Worm (Caenorhabditis elegans): Measurements from ENCODE around the gene F45F2.11.

Gene F45F2.11

ce11 chrV:8500348-8500747 lies 20.3 kb downstream of the F45F2.11 start (continued):
- TF ChIP-seq grh-1 (GFP tag; IDR thresholded peaks at IDR 0.05) (peak; percentile 89), skn-1 (tag; optimal IDR thresholded peaks at IDR 0.05) (peak; percentile 62), nhr-85 (tag) (peak; percentile 95), unc-98 (GFP tag; IDR thresholded peaks at IDR 0.05) (peak; percentile 75), ceh-8 (GFP tag; optimal IDR thresholded peaks at IDR 0.05) (peak; percentile 96), hlh-17 (GFP tag; optimal IDR thresholded peaks at IDR 0.05; ENCODE audit: borderline replicate concordance) (peak; percentile 69), nhr-76 (tag; optimal IDR thresholded peaks at IDR 0.05) (peak; percentile 95), lin-14 (GFP tag; optimal IDR thresholded peaks at IDR 0.05) (peak; percentile 85), rnt-1 (tag; optimal IDR thresholded peaks at IDR 0.05) (peak; percentile 97)

DNA sequence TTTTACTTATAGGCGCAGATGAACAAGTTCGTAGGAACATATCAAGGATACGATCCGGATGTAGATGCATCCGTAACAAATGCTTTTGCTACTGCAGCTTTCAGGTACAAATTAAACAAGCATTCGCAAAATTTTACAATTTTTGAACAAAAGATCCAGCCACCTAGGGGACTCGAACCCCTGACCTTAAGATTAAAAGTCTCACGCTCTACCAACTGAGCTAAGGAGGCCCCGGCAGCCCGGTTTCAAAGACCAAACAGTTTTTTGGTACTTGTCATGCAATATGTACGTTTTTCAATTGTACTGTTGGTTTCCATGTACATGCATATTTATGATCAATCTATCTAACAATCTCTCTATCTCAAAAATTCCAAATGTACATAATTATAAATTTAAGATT lies 21.3 kb downstream of the F45F2.11 start:
- TF ChIP-seq nhr-28 (tag; optimal IDR thresholded peaks at IDR 0.05) (no peak), ceh-90 (tag; optimal IDR thresholded peaks at IDR 0.05) (no peak), alr-1 (tag; optimal IDR thresholded peaks at IDR 0.05; ENCODE audit: borderline replicate concordance) (no peak), lsy-2 (tag; optimal IDR thresholded peaks at IDR 0.05) (no peak), C16A3.4 (tag; optimal IDR thresholded peaks at IDR 0.05) (no peak), efl-1 (optimal IDR thresholded peaks at IDR 0.05) (no peak), efl-1 (GFP tag; optimal IDR thresholded peaks at IDR 0.05 in 1 of 2) (no peak), tbx-2 (tag; optimal IDR thresholded peaks at IDR 0.05) (no peak), ama-1 (optimal IDR thresholded peaks at IDR 0.05) (no peak), nhr-47 (tag; optimal IDR thresholded peaks at IDR 0.05) (no peak), C34B4.2 (tag; optimal IDR thresholded peaks at IDR 0.05) (no peak), lin-15B (tag; optimal IDR thresholded peaks at IDR 0.05) (no peak), egl-13 (tag; optimal IDR thresholded peaks at IDR 0.05) (no peak), sup-37 (GFP tag; optimal IDR thresholded peaks at IDR 0.05) (no peak), hlh-4 (tag; optimal IDR thresholded peaks at IDR 0.05) (no peak), tlp-1 (tag; optimal IDR thresholded peaks at IDR 0.05) (no peak), elt-3 (tag; optimal IDR thresholded peaks at IDR 0.05) (no peak), mef-2 (tag; optimal IDR thresholded peaks at IDR 0.05) (no peak)

DNA sequence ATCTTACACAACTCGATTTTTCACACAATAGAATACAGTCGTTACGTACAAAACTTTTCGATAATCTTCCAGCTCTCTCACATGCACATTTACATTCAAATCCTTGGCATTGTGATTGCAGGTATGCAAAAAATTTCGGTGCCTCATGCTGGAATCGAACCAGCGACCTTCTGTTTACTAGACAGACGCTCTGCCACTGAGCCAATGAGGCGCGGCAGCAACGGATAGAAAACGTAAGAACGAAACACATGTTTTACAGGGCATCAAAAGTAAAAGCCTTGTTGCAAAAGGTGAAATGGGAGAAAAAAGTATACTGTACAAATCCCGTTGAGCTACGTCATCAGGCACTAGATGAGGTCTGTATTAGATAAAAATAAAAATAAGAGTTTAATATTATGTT lies 24.7 kb downstream of the F45F2.11 start:
- no peak for TF ChIP-seq ceh-8 (GFP tag; optimal IDR thresholded peaks at IDR 0.05)
- TF ChIP-seq lin-35 (GFP tag; optimal IDR thresholded peaks at IDR 0.05), result peak in 1 of 2 experiments; percentile 29
- peak; percentile 3 for TF ChIP-seq snu-23 (GFP tag; optimal IDR thresholded peaks at IDR 0.05)
- peak; percentile 29 for TF ChIP-seq rnt-1 (tag; optimal IDR thresholded peaks at IDR 0.05)

DNA sequence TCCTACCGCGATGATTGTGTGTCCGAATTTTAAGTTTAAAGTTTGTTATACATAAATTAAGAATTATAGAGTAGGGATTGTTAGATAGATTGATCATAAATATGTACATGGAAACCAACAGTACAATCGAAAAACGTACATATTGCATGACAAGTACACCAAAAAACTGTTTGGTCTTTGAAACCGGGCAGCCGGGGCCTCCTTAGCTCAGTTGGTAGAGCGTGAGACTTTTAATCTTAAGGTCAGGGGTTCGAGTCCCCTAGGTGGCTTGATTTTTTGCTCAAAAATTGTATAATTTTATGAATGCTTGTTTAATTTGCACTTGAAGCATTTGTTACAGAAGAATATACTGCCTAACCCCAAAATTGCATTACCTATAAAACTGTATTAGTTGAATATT lies 25.6 kb downstream of the F45F2.11 start:
- TF ChIP-seq lin-35 (GFP tag; optimal IDR thresholded peaks at IDR 0.05) (no peak), lir-3 (tag; optimal IDR thresholded peaks at IDR 0.05; ENCODE audit: poor library complexity) (no peak), skn-1 (tag; optimal IDR thresholded peaks at IDR 0.05) (no peak), mdl-1 (tag; optimal IDR thresholded peaks at IDR 0.05) (no peak), mef-2 (tag; optimal IDR thresholded peaks at IDR 0.05) (no peak), ets-5 (GFP tag; IDR thresholded peaks at IDR 0.05) (no peak), ztf-4 (tag; optimal IDR thresholded peaks at IDR 0.05) (no peak), tlp-1 (tag; optimal IDR thresholded peaks at IDR 0.05) (no peak), vab-15 (tag; optimal IDR thresholded peaks at IDR 0.05) (no peak), nhr-47 (tag; optimal IDR thresholded peaks at IDR 0.05) (no peak), unc-98 (GFP tag; IDR thresholded peaks at IDR 0.05) (no peak), fkh-8 (tag; optimal IDR thresholded peaks at IDR 0.05) (no peak)

DNA sequence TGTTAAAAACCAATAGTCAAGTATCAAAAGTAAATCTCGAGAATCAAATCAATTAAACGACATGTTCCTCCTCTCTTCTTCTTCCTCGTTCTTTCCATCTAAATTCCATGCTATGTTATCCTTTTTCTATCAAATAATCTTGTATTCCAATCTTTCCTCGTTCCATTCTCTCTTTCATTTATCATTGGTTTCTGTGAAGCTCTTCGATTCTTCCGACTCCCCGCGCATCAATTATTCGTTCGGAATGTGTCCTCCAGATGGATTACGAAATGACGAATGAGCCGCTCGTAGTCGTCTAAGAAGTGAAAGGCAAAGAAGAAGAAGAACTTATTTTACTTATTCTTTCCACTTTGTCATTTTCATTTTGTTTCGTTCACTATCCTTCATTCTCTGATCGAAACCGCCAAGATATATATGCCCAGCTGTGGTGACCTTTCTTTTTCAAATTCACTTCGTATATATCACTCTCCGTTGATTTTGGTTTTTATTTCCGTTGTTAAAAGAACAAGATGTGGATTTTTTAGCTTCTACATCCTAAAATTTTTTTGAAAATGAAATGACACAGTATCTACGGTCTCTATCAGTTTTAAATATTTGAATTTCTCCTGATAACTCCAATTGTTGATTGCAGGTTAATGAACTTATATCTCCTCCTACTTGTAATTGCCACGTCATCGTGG lies 26.3 kb downstream of the F45F2.11 start, which contains the start of gene pxn-1:
TSS of gene pxn-1 (plus strand) at position 630 of the 680 bp plus-strand sequence.
- TF ChIP-seq blmp-1 (tag; optimal IDR thresholded peaks at IDR 0.05) (peak; percentile 53), nhr-20 (tag; optimal IDR thresholded peaks at IDR 0.05) (no peak)

Data from whole organism, L1 larva.